Worm (Caenorhabditis elegans) whole organism, L4/young adult: ENCODE measurements around the gene ZK105.6.

Experiments
- W03F9.2 ChIP-seq: fragments of 150-350 bp; optimal IDR thresholded peaks from 2 replicates; lab custom pipeline; 2014; ENCODE audit warnings: missing biosample characterization, missing genetic modification characterization
- dao-5 ChIP-seq: sonication (generic microtip); optimal IDR thresholded peaks from 2 replicates; lab custom pipeline; 2016; ENCODE audit warnings: missing genotype, missing genetic modification characterization, moderate library complexity, missing compliant biosample characterization
- him-1 ChIP-seq: sonication (generic microtip); optimal IDR thresholded peaks from 2 replicates; lab custom pipeline; 2016; ENCODE audit warnings: missing genotype, missing genetic modification reagents, missing genetic modification characterization, missing compliant biosample characterization

The ZK105.6 gene

ce11 chrV:7723967-7724544, at the start of gene ZK105.6, which contains the start of gene ZK105.8:
TSS of gene ZK105.6 (minus strand) at chrV:7724067.
TSS of gene ZK105.8 (plus strand) at chrV:7724494.
- TF ChIP-seq W03F9.2 (tag; lab: Kevin White, UChicago) (no peak), dao-5 (tag; lab: Kevin White, UChicago) (no peak), him-1 (tag; lab: Kevin White, UChicago) (no peak)

- TF ChIP-seq dao-5 (tag; lab: Kevin White, UChicago) = no peak
- no peak for TF ChIP-seq W03F9.2 (tag; lab: Kevin White, UChicago)
- no peak for TF ChIP-seq him-1 (tag; lab: Kevin White, UChicago)
These were observed 49.8 kb upstream of the ZK105.6 start for ce11 chrV:7773647-7774046.

- TF ChIP-seq him-1 (tag; lab: Kevin White, UChicago) = no peak
- TF ChIP-seq W03F9.2 (tag; lab: Kevin White, UChicago) = no peak
- TF ChIP-seq dao-5 (tag; lab: Kevin White, UChicago) = no peak
These were observed 47.1 kb upstream of the ZK105.6 start, which contains the start of gene frpr-3 for ce11 chrV:7770961-7771360. TSS of gene frpr-3 (plus strand) at chrV:7771261.

ce11 chrV:7761906-7762305, 38.0 kb upstream of the ZK105.6 start:
- TF ChIP-seq him-1 (tag; lab: Kevin White, UChicago) (no peak), W03F9.2 (tag; lab: Kevin White, UChicago) (no peak), dao-5 (tag; lab: Kevin White, UChicago) (no peak)

- TF ChIP-seq dao-5 (tag; lab: Kevin White, UChicago) (no peak), W03F9.2 (tag; lab: Kevin White, UChicago) (no peak), him-1 (tag; lab: Kevin White, UChicago) (no peak)
These were observed 36.3 kb upstream of the ZK105.6 start, which contains the start of gene hint-3 for ce11 chrV:7760174-7760573. TSS of gene hint-3 (plus strand) at chrV:7760474.

ce11 chrV:7759270-7759669, 35.4 kb upstream of the ZK105.6 start:
- TF ChIP-seq W03F9.2 (tag; lab: Kevin White, UChicago) (no peak), him-1 (tag; lab: Kevin White, UChicago) (no peak), dao-5 (tag; lab: Kevin White, UChicago) (no peak)

- no peak for TF ChIP-seq W03F9.2 (tag; lab: Kevin White, UChicago)
- TF ChIP-seq him-1 (tag; lab: Kevin White, UChicago) = no peak
- no peak for TF ChIP-seq dao-5 (tag; lab: Kevin White, UChicago)
These were observed 32.1 kb upstream of the ZK105.6 start for ce11 chrV:7755991-7756390.

ce11 chrV:7754557-7754956, 30.7 kb upstream of the ZK105.6 start, which contains the start of gene T05B11.4:
TSS of gene T05B11.4 (minus strand) at chrV:7754657.
- no peak for TF ChIP-seq W03F9.2 (tag; lab: Kevin White, UChicago)
- no peak for TF ChIP-seq him-1 (tag; lab: Kevin White, UChicago)
- TF ChIP-seq dao-5 (tag; lab: Kevin White, UChicago) = no peak

ce11 chrV:7749708-7750107, 25.8 kb upstream of the ZK105.6 start:
- no peak for TF ChIP-seq dao-5 (tag; lab: Kevin White, UChicago)
- TF ChIP-seq him-1 (tag; lab: Kevin White, UChicago) = no peak
- no peak for TF ChIP-seq W03F9.2 (tag; lab: Kevin White, UChicago)

- TF ChIP-seq W03F9.2 (tag; lab: Kevin White, UChicago) = no peak
- no peak for TF ChIP-seq dao-5 (tag; lab: Kevin White, UChicago)
- no peak for TF ChIP-seq him-1 (tag; lab: Kevin White, UChicago)
These were observed 24.2 kb upstream of the ZK105.6 start for ce11 chrV:7747987-7748607.

ce11 chrV:7747132-7747531, 23.3 kb upstream of the ZK105.6 start:
- TF ChIP-seq W03F9.2 (tag; lab: Kevin White, UChicago) (no peak), dao-5 (tag; lab: Kevin White, UChicago) (no peak), him-1 (tag; lab: Kevin White, UChicago) (no peak)

ce11 chrV:7745903-7746302, 22.0 kb upstream of the ZK105.6 start:
- TF ChIP-seq him-1 (tag; lab: Kevin White, UChicago) (no peak), W03F9.2 (tag; lab: Kevin White, UChicago) (no peak), dao-5 (tag; lab: Kevin White, UChicago) (no peak)

- no peak for TF ChIP-seq W03F9.2 (tag; lab: Kevin White, UChicago)
- no peak for TF ChIP-seq dao-5 (tag; lab: Kevin White, UChicago)
- TF ChIP-seq him-1 (tag; lab: Kevin White, UChicago) = no peak
These were observed 21.5 kb upstream of the ZK105.6 start for ce11 chrV:7745386-7745785.

- TF ChIP-seq W03F9.2 (tag; lab: Kevin White, UChicago) (no peak), him-1 (tag; lab: Kevin White, UChicago) (no peak), dao-5 (tag; lab: Kevin White, UChicago) (no peak)
These were observed 20.2 kb upstream of the ZK105.6 start for ce11 chrV:7744068-7744467.
